Worm (Caenorhabditis elegans): Measurements from ENCODE around the gene F31D4.5.

The F31D4.5 gene

ce11 chrV:20861080-20861479 lies 7.2 kb downstream of the F31D4.5 start, which contains the start of gene try-4:
Gene try-4, minus strand, starts transcription at chrV:20861153.
- TF ChIP-seq pha-4 (tag; optimal IDR thresholded peaks at IDR 0.05): no peak
- no peak for TF ChIP-seq unc-39 (tag; optimal IDR thresholded peaks at IDR 0.05)
- no peak for TF ChIP-seq sptf-1 (tag; optimal IDR thresholded peaks at IDR 0.05)
- TF ChIP-seq snpc-4 (tag; optimal IDR thresholded peaks at IDR 0.05): no peak
- no peak for TF ChIP-seq lin-13 (tag; optimal IDR thresholded peaks at IDR 0.05)
- TF ChIP-seq bed-3 (GFP tag; optimal IDR thresholded peaks at IDR 0.05): no peak
- TF ChIP-seq drap-1 (GFP tag; optimal IDR thresholded peaks at IDR 0.05): no peak
- TF ChIP-seq cnd-1 (tag; optimal IDR thresholded peaks at IDR 0.05): no peak
- no peak for TF ChIP-seq nhr-76 (tag; optimal IDR thresholded peaks at IDR 0.05)
- no peak for TF ChIP-seq mls-2 (tag; optimal IDR thresholded peaks at IDR 0.05)
- no peak for TF ChIP-seq lsy-2 (tag; optimal IDR thresholded peaks at IDR 0.05)
- no peak for TF ChIP-seq zip-8 (tag; optimal IDR thresholded peaks at IDR 0.05)
- no peak for TF ChIP-seq tbx-8 (GFP tag; optimal IDR thresholded peaks at IDR 0.05)
- TF ChIP-seq unc-62 (GFP tag; optimal IDR thresholded peaks at IDR 0.05): no peak
- no peak for TF ChIP-seq blmp-1 (tag; optimal IDR thresholded peaks at IDR 0.05)

- TF ChIP-seq nhr-76 (tag; optimal IDR thresholded peaks at IDR 0.05): no peak
- TF ChIP-seq sem-2 (GFP tag; optimal IDR thresholded peaks at IDR 0.05): no peak
- no peak for TF ChIP-seq ceh-43 (GFP tag; optimal IDR thresholded peaks at IDR 0.05)
- no peak for TF ChIP-seq nhr-237 (tag; optimal IDR thresholded peaks at IDR 0.05)
- no peak for TF ChIP-seq ceh-39 (tag; optimal IDR thresholded peaks at IDR 0.05)
- no peak for TF ChIP-seq bed-3 (GFP tag; optimal IDR thresholded peaks at IDR 0.05)
- TF ChIP-seq sptf-1 (tag; optimal IDR thresholded peaks at IDR 0.05): no peak
These were observed 8.8 kb downstream of the F31D4.5 start, which contains the start of gene twk-35 for ce11 chrV:20862681-20863080. Gene twk-35, plus strand, starts transcription at chrV:20862981.

- no peak for TF ChIP-seq hlh-1 (tag; optimal IDR thresholded peaks at IDR 0.05)
- no peak for TF ChIP-seq ceh-43 (GFP tag; optimal IDR thresholded peaks at IDR 0.05)
- TF ChIP-seq drap-1 (GFP tag; optimal IDR thresholded peaks at IDR 0.05): no peak
- no peak for TF ChIP-seq ces-1 (GFP tag; optimal IDR thresholded peaks at IDR 0.05)
- TF ChIP-seq unc-62 (GFP tag; optimal IDR thresholded peaks at IDR 0.05): no peak
- no peak for TF ChIP-seq lin-32 (GFP tag; optimal IDR thresholded peaks at IDR 0.05)
- no peak for TF ChIP-seq elt-1 (tag; optimal IDR thresholded peaks at IDR 0.05; ENCODE audit: borderline replicate concordance, insufficient read depth)
- TF ChIP-seq ham-2 (GFP tag; optimal IDR thresholded peaks at IDR 0.05): no peak
- TF ChIP-seq lin-13 (tag; optimal IDR thresholded peaks at IDR 0.05): no peak
- TF ChIP-seq cnd-1 (tag; optimal IDR thresholded peaks at IDR 0.05): no peak
- no peak for TF ChIP-seq nhr-76 (tag; optimal IDR thresholded peaks at IDR 0.05)
- TF ChIP-seq mab-5 (tag; optimal IDR thresholded peaks at IDR 0.05): no peak
- no peak for TF ChIP-seq nhr-237 (tag; optimal IDR thresholded peaks at IDR 0.05)
- no peak for TF ChIP-seq mls-2 (tag; optimal IDR thresholded peaks at IDR 0.05)
- TF ChIP-seq unc-39 (tag; optimal IDR thresholded peaks at IDR 0.05): no peak
- TF ChIP-seq nhr-2 (tag; optimal IDR thresholded peaks at IDR 0.05): no peak
- TF ChIP-seq sptf-1 (tag; optimal IDR thresholded peaks at IDR 0.05): no peak
- no peak for TF ChIP-seq M03D4.4 (tag; optimal IDR thresholded peaks at IDR 0.05)
These were observed 12.5 kb downstream of the F31D4.5 start for ce11 chrV:20866406-20866805.

ce11 chrV:20868329-20868728 lies 14.5 kb downstream of the F31D4.5 start, which contains the start of gene F31D4.8:
Gene F31D4.8, minus strand, starts transcription at chrV:20868429.
- TF ChIP-seq nhr-28 (tag; optimal IDR thresholded peaks at IDR 0.05) (no peak), hlh-1 (tag; optimal IDR thresholded peaks at IDR 0.05) (no peak), unc-62 (GFP tag; optimal IDR thresholded peaks at IDR 0.05) (no peak), cnd-1 (tag; optimal IDR thresholded peaks at IDR 0.05) (no peak), elt-3 (tag; optimal IDR thresholded peaks at IDR 0.05) (no peak), ham-2 (GFP tag; optimal IDR thresholded peaks at IDR 0.05) (no peak), zip-8 (tag; optimal IDR thresholded peaks at IDR 0.05) (no peak)

ce11 chrV:20870633-20871032 lies 16.8 kb downstream of the F31D4.5 start:
- no peak for TF ChIP-seq elt-1 (tag; optimal IDR thresholded peaks at IDR 0.05; ENCODE audit: borderline replicate concordance, insufficient read depth)
- no peak for TF ChIP-seq blmp-1 (tag; optimal IDR thresholded peaks at IDR 0.05)

ce11 chrV:20871194-20871593 lies 17.3 kb downstream of the F31D4.5 start:
- TF ChIP-seq nhr-76 (tag; optimal IDR thresholded peaks at IDR 0.05): no peak
- TF ChIP-seq nhr-12 (tag; optimal IDR thresholded peaks at IDR 0.05): no peak
- TF ChIP-seq ceh-83 (GFP tag; optimal IDR thresholded peaks at IDR 0.05): no peak
- TF ChIP-seq mep-1 (tag; optimal IDR thresholded peaks at IDR 0.05): no peak
- no peak for TF ChIP-seq M03D4.4 (tag; optimal IDR thresholded peaks at IDR 0.05)
